Worm (Caenorhabditis elegans): Measurements from ENCODE around the gene F53A3.7.
A peak's percentile ranks its signal among the peaks of the same experiment; 100 is the strongest.

Gene F53A3.7

ce11 chrIII:1951388-1951787 lies at the start of gene F53A3.7:
TSS of gene F53A3.7 (plus strand) at chrIII:1951526.
- peak; percentile 18 for TF ChIP-seq nhr-90 (tag; optimal IDR thresholded peaks at IDR 0.05; ENCODE audit: poor library complexity)
- TF ChIP-seq lsy-2 (tag; optimal IDR thresholded peaks at IDR 0.05), result peak in 1 of 2 experiments; percentile 42
- peak; percentile 63 for TF ChIP-seq nhr-85 (tag)
- TF ChIP-seq elt-2 (tag; optimal IDR thresholded peaks at IDR 0.05), result peak; percentile 3
- peak; percentile 1 for TF ChIP-seq efl-3 (GFP tag; optimal IDR thresholded peaks at IDR 0.05)
- peak in 1 of 2 experiments; percentile 14 for TF ChIP-seq egl-27 (tag; optimal IDR thresholded peaks at IDR 0.05)
- TF ChIP-seq swsn-7 (tag; optimal IDR thresholded peaks at IDR 0.05), result peak; percentile 4
- no peak for TF ChIP-seq ceh-88 (GFP tag; IDR thresholded peaks at IDR 0.05)
- no peak for TF ChIP-seq zip-4 (GFP tag; optimal IDR thresholded peaks at IDR 0.05)
- TF ChIP-seq ama-1 (optimal IDR thresholded peaks at IDR 0.05), result peak; percentile 76
- TF ChIP-seq efl-1 (optimal IDR thresholded peaks at IDR 0.05), result peak; percentile 8 to 22
- peak in 1 of 2 experiments; percentile 86 for TF ChIP-seq efl-1 (GFP tag; optimal IDR thresholded peaks at IDR 0.05 in 1 of 2)
- no peak for TF ChIP-seq C34B4.2 (tag; optimal IDR thresholded peaks at IDR 0.05)

- TF ChIP-seq zag-1 (tag; optimal IDR thresholded peaks at IDR 0.05) (no peak), vab-15 (tag; optimal IDR thresholded peaks at IDR 0.05) (no peak), grh-1 (GFP tag; IDR thresholded peaks at IDR 0.05) (no peak), nhr-237 (tag; optimal IDR thresholded peaks at IDR 0.05) (no peak), zip-4 (GFP tag; optimal IDR thresholded peaks at IDR 0.05) (no peak), xbp-1 (tag; optimal IDR thresholded peaks at IDR 0.05) (no peak), blmp-1 (tag; optimal IDR thresholded peaks at IDR 0.05) (no peak), ztf-4 (tag; optimal IDR thresholded peaks at IDR 0.05) (no peak), nhr-90 (tag; optimal IDR thresholded peaks at IDR 0.05; ENCODE audit: poor library complexity) (no peak), aly-2 (tag; optimal IDR thresholded peaks at IDR 0.05) (no peak), C16A3.4 (tag; optimal IDR thresholded peaks at IDR 0.05) (no peak), lin-15B (tag; optimal IDR thresholded peaks at IDR 0.05) (no peak), hlh-4 (tag; optimal IDR thresholded peaks at IDR 0.05) (no peak), fkh-4 (tag; optimal IDR thresholded peaks at IDR 0.05; ENCODE audit: borderline replicate concordance) (no peak), nhr-71 (tag; optimal IDR thresholded peaks at IDR 0.05) (no peak), nhr-28 (tag; optimal IDR thresholded peaks at IDR 0.05) (no peak), nhr-47 (tag; optimal IDR thresholded peaks at IDR 0.05) (no peak), C04F5.9 (tag; optimal IDR thresholded peaks at IDR 0.05) (no peak)
These were observed 47.4 kb upstream of the F53A3.7 start for ce11 chrIII:1903966-1904365.

DNA sequence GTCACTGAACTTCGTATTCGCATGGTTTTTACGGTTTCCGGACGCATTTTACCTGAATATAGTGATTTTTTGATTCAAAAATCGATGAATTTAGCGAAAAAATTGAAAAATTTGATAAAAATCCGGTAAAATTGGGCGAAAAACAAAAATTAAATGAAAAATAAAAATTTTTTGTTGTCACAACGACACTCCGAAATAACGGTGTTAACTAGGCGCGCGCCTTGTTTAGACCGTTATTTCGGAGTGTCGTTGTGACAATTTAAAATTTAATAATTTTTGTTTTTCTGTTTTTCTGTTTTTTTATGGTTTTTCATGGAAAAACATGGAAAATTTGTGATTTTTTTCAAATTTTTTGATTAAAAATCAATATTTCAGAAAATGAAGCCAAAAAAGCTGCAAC lies 45.7 kb upstream of the F53A3.7 start, which contains the start of the genes B0524.6 and pqn-41:
B0524.6 (minus strand) TSS at position 52 of the 400 bp plus-strand sequence.
pqn-41 (plus strand) TSS at position 370 of the 400 bp plus-strand sequence.
- peak; percentile 46 for TF ChIP-seq snpc-4 (tag; optimal IDR thresholded peaks at IDR 0.05)
- no peak for TF ChIP-seq elt-3 (tag; optimal IDR thresholded peaks at IDR 0.05)
- peak; percentile 25 for TF ChIP-seq ceh-8 (GFP tag; optimal IDR thresholded peaks at IDR 0.05)
- peak; percentile 63 for TF ChIP-seq blmp-1 (tag; optimal IDR thresholded peaks at IDR 0.05)
- TF ChIP-seq mdl-1 (tag; optimal IDR thresholded peaks at IDR 0.05), result peak in 1 of 2 experiments; percentile 5
- no peak for TF ChIP-seq ceh-90 (tag; optimal IDR thresholded peaks at IDR 0.05)
- TF ChIP-seq ztf-11 (tag; optimal IDR thresholded peaks at IDR 0.05), result peak in 1 of 2 experiments; percentile 5
- peak; percentile 53 to 68 for TF ChIP-seq efl-1 (optimal IDR thresholded peaks at IDR 0.05)
- peak; percentile 79 to 94 for TF ChIP-seq efl-1 (GFP tag; optimal IDR thresholded peaks at IDR 0.05 in 1 of 2)
- peak; percentile 25 for TF ChIP-seq C16A3.4 (tag; optimal IDR thresholded peaks at IDR 0.05)
- TF ChIP-seq alr-1 (tag; optimal IDR thresholded peaks at IDR 0.05; ENCODE audit: borderline replicate concordance), result no peak
- peak; percentile 55 for TF ChIP-seq F16B12.6 (tag; optimal IDR thresholded peaks at IDR 0.05)
- no peak for TF ChIP-seq egl-13 (tag; optimal IDR thresholded peaks at IDR 0.05)
- peak; percentile 71 to 76 for TF ChIP-seq lin-35 (GFP tag; optimal IDR thresholded peaks at IDR 0.05)
- peak; percentile 55 for TF ChIP-seq nhr-19 (GFP tag; conservative IDR thresholded peaks at IDR 0.05)
- peak; percentile 75 for TF ChIP-seq unc-130 (tag; optimal IDR thresholded peaks at IDR 0.05)
- peak; percentile 65 to 81 (median 69) for TF ChIP-seq dpl-1 (GFP tag; optimal IDR thresholded peaks at IDR 0.05)
- TF ChIP-seq xbp-1 (tag; optimal IDR thresholded peaks at IDR 0.05), result peak; percentile 57
- TF ChIP-seq mep-1 (tag; optimal IDR thresholded peaks at IDR 0.05), result peak; percentile 84
- TF ChIP-seq tbx-2 (tag; optimal IDR thresholded peaks at IDR 0.05), result peak; percentile 51
- TF ChIP-seq hlh-17 (GFP tag; optimal IDR thresholded peaks at IDR 0.05; ENCODE audit: borderline replicate concordance), result no peak
- TF ChIP-seq ceh-82 (tag; optimal IDR thresholded peaks at IDR 0.05), result peak; percentile 68 to 80 (median 72)
- TF ChIP-seq grh-1 (GFP tag; IDR thresholded peaks at IDR 0.05), result no peak
- TF ChIP-seq fkh-8 (tag; optimal IDR thresholded peaks at IDR 0.05), result peak; percentile 58
- TF ChIP-seq lin-39 (tag; optimal IDR thresholded peaks at IDR 0.05), result peak; percentile 4
- TF ChIP-seq skn-1 (tag; optimal IDR thresholded peaks at IDR 0.05), result peak; percentile 86
- TF ChIP-seq unc-86 (tag; optimal IDR thresholded peaks at IDR 0.05), result peak; percentile 58
- peak; percentile 80 for TF ChIP-seq nhr-85 (tag)
